Fruit fly (Drosophila melanogaster) whole organism, embryonic: ENCODE results near the gene Aprt.

Experiments used
- Blimp-1 ChIP-seq: fragments of 200-800 bp; sonication (Bioruptor generic); optimal IDR thresholded peaks from 3 replicates; lab custom pipeline; 2018; ENCODE audit warnings: missing biosample characterization, missing genetic modification characterization, mild to moderate bottlenecking, moderate library complexity, missing genetic modification reagents
- CG10959 ChIP-seq: fragments of 200-800 bp; sonication (Bioruptor generic); IDR thresholded peaks from 2 replicates; pipeline ENCODE4 v1.3.6; 2022; ENCODE audit warnings: missing biosample characterization, missing genetic modification characterization
- CG10979 ChIP-seq: fragments of 200-800 bp; sonication (Bioruptor generic); optimal IDR thresholded peaks from 2 replicates; lab custom pipeline; 2018; ENCODE audit warnings: missing biosample characterization, mild to moderate bottlenecking, missing genetic modification characterization, moderate library complexity
- CG11696 ChIP-seq: fragments of 200-800 bp; sonication (Bioruptor generic); IDR thresholded peaks from 2 replicates; pipeline ENCODE4 v1.3.6; 2022; ENCODE audit warnings: missing biosample characterization, missing genetic modification characterization
- CG12155 ChIP-seq: fragments of 200-800 bp; sonication (Bioruptor generic); optimal IDR thresholded peaks from 3 replicates; lab custom pipeline; 2016; ENCODE audit warnings: missing biosample characterization, missing genetic modification characterization
- CG12391 ChIP-seq: fragments of 200-800 bp; sonication (Bioruptor generic); optimal IDR thresholded peaks from 3 replicates; lab custom pipeline; 2018; ENCODE audit warnings: missing biosample characterization, mild to moderate bottlenecking, missing genetic modification characterization, moderate library complexity
- CG13296 ChIP-seq: fragments of 200-800 bp; sonication (Bioruptor generic); optimal IDR thresholded peaks from 3 replicates; lab custom pipeline; 2018; ENCODE audit warnings: missing biosample characterization, mild to moderate bottlenecking, missing genetic modification characterization
- CG14050 ChIP-seq: fragments of 200-800 bp; sonication (Bioruptor generic); IDR thresholded peaks from 3 replicates; pipeline ENCODE4 v1.3.6; 2022; ENCODE audit warnings: missing biosample characterization, missing genetic modification characterization
- CG16863 ChIP-seq: fragments of 200-800 bp; sonication (Bioruptor generic); optimal IDR thresholded peaks from 3 replicates; lab custom pipeline; 2016; ENCODE audit warnings: missing biosample characterization, missing genetic modification characterization
- CG17912 ChIP-seq: fragments of 200-800 bp; sonication (Bioruptor generic); optimal IDR thresholded peaks from 2 replicates; lab custom pipeline; 2018; ENCODE audit warnings: missing biosample characterization, mild to moderate bottlenecking, missing genetic modification characterization
- CG18262 ChIP-seq: fragments of 200-800 bp; optimal IDR thresholded peaks from 3 replicates; lab custom pipeline; 2019; ENCODE audit warnings: missing biosample characterization, mild to moderate bottlenecking, missing genetic modification characterization, moderate library complexity
- CG18619 ChIP-seq: fragments of 200-800 bp; sonication (Bioruptor generic); optimal IDR thresholded peaks from 3 replicates; lab custom pipeline; 2017; ENCODE audit warnings: missing biosample characterization, mild to moderate bottlenecking, missing genetic modification characterization
- CG2202 ChIP-seq: fragments of 200-800 bp; sonication (Bioruptor generic); optimal IDR thresholded peaks from 2 replicates; lab custom pipeline; 2018; ENCODE audit warnings: missing biosample characterization, mild to moderate bottlenecking, missing genetic modification characterization
- CG2889 ChIP-seq: fragments of 200-800 bp; sonication (Bioruptor generic); IDR thresholded peaks from 3 replicates; pipeline ENCODE4 v1.3.6; 2022; ENCODE audit warnings: missing biosample characterization, missing genetic modification characterization
- CG3281 ChIP-seq: fragments of 200-800 bp; sonication (Bioruptor generic); optimal IDR thresholded peaks from 3 replicates; lab custom pipeline; 2017; ENCODE audit warnings: missing biosample characterization, mild to moderate bottlenecking, missing genetic modification characterization
- CG33213 ChIP-seq: fragments of 200-800 bp; sonication (Bioruptor generic); optimal IDR thresholded peaks from 3 replicates; lab custom pipeline; 2016; ENCODE audit warnings: missing biosample characterization, missing genetic modification characterization
- CG5245 ChIP-seq: fragments of 200-800 bp; sonication (Bioruptor generic); optimal IDR thresholded peaks from 3 replicates; lab custom pipeline; 2016; ENCODE audit warnings: missing biosample characterization, missing genetic modification characterization
- CG6689 ChIP-seq: fragments of 200-800 bp; sonication (Bioruptor generic); IDR thresholded peaks from 2 replicates; pipeline ENCODE4 v1.3.6; 2022; ENCODE audit warnings: missing biosample characterization, missing genetic modification characterization
- CG8290 ChIP-seq, 3 experiments: fragments of 200-800 bp; sonication (Bioruptor generic); optimal IDR thresholded peaks; 2 replicates each; lab custom pipeline; 2016 to 2019; ENCODE audit warnings: missing biosample characterization in 3 of 3, missing genetic modification characterization in 3 of 3, mild to moderate bottlenecking in 2 of 3, moderate library complexity in 1 of 3
- CG8478 ChIP-seq: fragments of >200 bp; optimal IDR thresholded peaks from 2 replicates; lab custom pipeline; 2018
- CoRest ChIP-seq: fragments of 200-800 bp; sonication (Bioruptor generic); optimal IDR thresholded peaks from 3 replicates; lab custom pipeline; 2018; ENCODE audit warnings: missing biosample characterization, mild to moderate bottlenecking, missing genetic modification characterization, moderate library complexity
- D ChIP-seq, 2 experiments: fragments of 200-800 bp in 1 of 2; fragments of >200 bp in 1 of 2; sonication (Bioruptor generic) in 1 of 2; optimal IDR thresholded peaks; 2 replicates in 1 of 2; 3 replicates in 1 of 2; lab custom pipeline; 2017; ENCODE audit warnings: mild to moderate bottlenecking in 1 of 2, missing biosample characterization in 1 of 2, missing genetic modification characterization in 1 of 2, missing genetic modification reagents in 1 of 2
- Fer1 ChIP-seq: fragments of 200-800 bp; sonication (Bioruptor generic); optimal IDR thresholded peaks from 2 replicates; lab custom pipeline; 2017; ENCODE audit warnings: missing biosample characterization, mild to moderate bottlenecking, missing genetic modification characterization
- NK7.1 ChIP-seq: fragments of 200-800 bp; sonication (Bioruptor generic); optimal IDR thresholded peaks from 3 replicates; lab custom pipeline; 2016; ENCODE audit warnings: missing biosample characterization, missing genetic modification characterization
- Neu2 ChIP-seq: fragments of 200-800 bp; sonication (Bioruptor generic); optimal IDR thresholded peaks from 3 replicates; lab custom pipeline; 2016; ENCODE audit warnings: missing biosample characterization, missing genetic modification characterization, borderline replicate concordance
- Opbp ChIP-seq: fragments of 200-800 bp; sonication (Bioruptor generic); IDR thresholded peaks from 3 replicates; pipeline ENCODE4 v1.3.6; 2022; ENCODE audit warnings: missing biosample characterization, missing genetic modification characterization; ENCODE audit not compliant: partially characterized antibody
- Rfx ChIP-seq: fragments of 200-800 bp; sonication (Bioruptor generic); IDR thresholded peaks from 2 replicates; pipeline ENCODE4 v1.3.6; 2022; ENCODE audit warnings: missing biosample characterization, missing genetic modification characterization
- Xbp1 ChIP-seq: fragments of 200-800 bp; sonication (Bioruptor generic); optimal IDR thresholded peaks from 3 replicates; lab custom pipeline; 2016; ENCODE audit warnings: missing biosample characterization, mild to moderate bottlenecking, missing genetic modification characterization
- Xrp1 ChIP-seq: fragments of 200-800 bp; sonication (Bioruptor generic); IDR thresholded peaks from 2 replicates; pipeline ENCODE4 v1.3.6; 2022; ENCODE audit warnings: missing biosample characterization, missing genetic modification characterization
- br ChIP-seq: fragments of >200 bp; optimal IDR thresholded peaks from 2 replicates; lab custom pipeline; 2017
- cad ChIP-seq: fragments of >200 bp; optimal IDR thresholded peaks from 2 replicates; lab custom pipeline; 2017; ENCODE audit warnings: missing biosample characterization, missing genetic modification characterization
- crc ChIP-seq: fragments of 200-800 bp; sonication (Bioruptor generic); optimal IDR thresholded peaks from 2 replicates; lab custom pipeline; 2016; ENCODE audit warnings: missing biosample characterization, missing genetic modification characterization
- cwo ChIP-seq: fragments of 200-800 bp; sonication (Bioruptor generic); optimal IDR thresholded peaks from 3 replicates; lab custom pipeline; 2017; ENCODE audit warnings: missing biosample characterization, missing genetic modification characterization, mild to moderate bottlenecking, moderate library complexity, missing genetic modification reagents
- grau ChIP-seq: fragments of 200-800 bp; optimal IDR thresholded peaks from 3 replicates; lab custom pipeline; 2019; ENCODE audit warnings: missing biosample characterization, mild to moderate bottlenecking, missing genetic modification characterization, moderate library complexity
- gt ChIP-seq: fragments of 200-800 bp; sonication (Bioruptor generic); IDR thresholded peaks from 2 replicates; pipeline ENCODE4 v1.3.6; 2022; ENCODE audit warnings: missing biosample characterization, missing genetic modification characterization
- kah ChIP-seq: fragments of 200-800 bp; sonication (Bioruptor generic); optimal IDR thresholded peaks from 2 replicates; lab custom pipeline; 2018; ENCODE audit warnings: missing biosample characterization, mild to moderate bottlenecking, missing genetic modification characterization
- maf-S ChIP-seq: fragments of 200-800 bp; sonication (Bioruptor generic); optimal IDR thresholded peaks from 2 replicates; lab custom pipeline; 2016; ENCODE audit warnings: missing biosample characterization, missing genetic modification characterization
- mld ChIP-seq: fragments of 200-800 bp; sonication (Bioruptor generic); IDR thresholded peaks from 3 replicates; pipeline ENCODE4 v1.3.6; 2022; ENCODE audit warnings: missing biosample characterization, missing genetic modification characterization; ENCODE audit not compliant: partially characterized antibody
- nmo ChIP-seq: fragments of 200-800 bp; sonication (Bioruptor generic); optimal IDR thresholded peaks from 2 replicates; lab custom pipeline; 2018; ENCODE audit warnings: missing biosample characterization, mild to moderate bottlenecking, missing genetic modification characterization, moderate library complexity
- odd ChIP-seq: fragments of 200-800 bp; sonication (Bioruptor generic); optimal IDR thresholded peaks from 2 replicates; lab custom pipeline; 2017; ENCODE audit warnings: missing biosample characterization, mild to moderate bottlenecking, missing genetic modification characterization
- pan ChIP-seq, 4 experiments: fragments of >200 bp in 3 of 4; fragments of 200-800 bp in 1 of 4; sonication (Bioruptor generic) in 1 of 4; optimal IDR thresholded peaks in 3 of 4; IDR thresholded peaks in 1 of 4; 2 replicates each; pipeline versions ENCODE4 v1.3.6 to Lab custom; 2017 to 2022; ENCODE audit warnings: missing biosample characterization in 2 of 4, missing genetic modification characterization in 2 of 4, mixed read lengths in 1 of 4
- pho ChIP-seq: fragments of 200-800 bp; sonication (Bioruptor generic); optimal IDR thresholded peaks from 2 replicates; lab custom pipeline; 2016; ENCODE audit warnings: missing biosample characterization, missing genetic modification characterization
- ro ChIP-seq: fragments of 200-800 bp; sonication (Bioruptor generic); IDR thresholded peaks from 2 replicates; pipeline ENCODE4 v1.3.6; 2022; ENCODE audit warnings: missing biosample characterization, missing genetic modification characterization
- trh ChIP-seq: fragments of 200-800 bp; sonication (Bioruptor generic); optimal IDR thresholded peaks from 2 replicates; lab custom pipeline; 2016; ENCODE audit warnings: missing biosample characterization, missing genetic modification characterization
- unc-4 ChIP-seq: fragments of 200-800 bp; sonication (Bioruptor generic); IDR thresholded peaks from 2 replicates; pipeline ENCODE4 v1.3.6; 2022; ENCODE audit warnings: missing biosample characterization, missing genetic modification characterization; ENCODE audit not compliant: partially characterized antibody
- wor ChIP-seq: fragments of 200-800 bp; sonication (Bioruptor generic); IDR thresholded peaks from 2 replicates; pipeline ENCODE4 v1.3.6; 2022; ENCODE audit warnings: missing biosample characterization, missing genetic modification characterization

The Aprt gene

dm6 chr3L:1890941-1891340, 6.1 kb upstream of the Aprt start (continued):
- no peak for TF ChIP-seq CG11696 (GFP tag; lab: Robert Waterston, UW)
- no peak for TF ChIP-seq pan (optimal IDR thresholded peaks at IDR 0.05; lab: Kevin White, UChicago)
- no peak for TF ChIP-seq pan (GFP tag; optimal IDR thresholded peaks at IDR 0.05 in 1 of 2, IDR thresholded peaks at IDR 0.05 in 1 of 2)
- no peak for TF ChIP-seq gt (GFP tag; lab: Robert Waterston, UW)
- TF ChIP-seq CG17912 (GFP tag; lab: Kevin White, UChicago), result no peak
- TF ChIP-seq crc (GFP tag; lab: Kevin White, UChicago), result no peak
- TF ChIP-seq CG12155 (GFP tag; lab: Kevin White, UChicago), result peak; percentile 83
- TF ChIP-seq CG6689 (GFP tag; lab: Robert Waterston, UW), result no peak
- no peak for TF ChIP-seq Fer1 (GFP tag; lab: Kevin White, UChicago)
- no peak for TF ChIP-seq CG8290 (GFP tag; optimal IDR thresholded peaks at IDR 0.05; lab: Kevin White, UChicago)
- TF ChIP-seq CG8290 (tag; optimal IDR thresholded peaks at IDR 0.05; lab: Kevin White, UChicago), result no peak
- peak; percentile 21; the same call in 1 of the 3 replicates for TF ChIP-seq Opbp (GFP tag; lab: Robert Waterston, UW)
- no peak for TF ChIP-seq odd (GFP tag; lab: Kevin White, UChicago)

dm6 chr3L:1887929-1888529, 3.2 kb upstream of the Aprt start:
- TF ChIP-seq unc-4 (GFP tag; lab: Robert Waterston, UW), result no peak
- TF ChIP-seq grau (tag; lab: Kevin White, UChicago), result no peak
- TF ChIP-seq NK7.1 (GFP tag; lab: Kevin White, UChicago), result no peak
- TF ChIP-seq CG14050, result no peak
- no peak for TF ChIP-seq CG5245 (GFP tag; lab: Kevin White, UChicago)
- TF ChIP-seq Blimp-1, result peak; percentile 22
- no peak for TF ChIP-seq cad (GFP tag; lab: Kevin White, UChicago)

dm6 chr3L:1886125-1886544, 1.3 kb upstream of the Aprt start:
- TF ChIP-seq CG10979 (tag; lab: Kevin White, UChicago) (peak; percentile 91), CG12391 (tag; lab: Kevin White, UChicago) (peak; percentile 84), CG13296 (peak; percentile 49), trh (GFP tag; lab: Kevin White, UChicago) (peak; percentile 74), cwo (peak; percentile 41), wor (peak; percentile 80), CG10959 (GFP tag; lab: Robert Waterston, UW) (peak; percentile 95), Rfx (GFP tag; lab: Robert Waterston, UW) (peak; percentile 51; the same call in 1 of the 2 replicates), CoRest (tag; lab: Kevin White, UChicago) (peak; percentile 79), nmo (GFP tag; lab: Kevin White, UChicago) (peak; percentile 89), D (optimal IDR thresholded peaks at IDR 0.05; lab: Kevin White, UChicago) (no peak), D (GFP tag; optimal IDR thresholded peaks at IDR 0.05; lab: Kevin White, UChicago) (peak; percentile 84), Xrp1 (GFP tag; lab: Robert Waterston, UW) (peak; percentile 93), CG2202 (tag; lab: Kevin White, UChicago) (peak; percentile 71), CG18619 (peak; percentile 46), CG18262 (peak; percentile 83), br (lab: Kevin White, UChicago) (no peak), maf-S (peak; percentile 41), CG16863 (GFP tag; lab: Kevin White, UChicago) (peak; percentile 89), pho (GFP tag; lab: Kevin White, UChicago) (peak; percentile 40), Xbp1 (peak; percentile 89), kah (GFP tag; lab: Kevin White, UChicago) (peak; percentile 78), Neu2 (GFP tag; lab: Kevin White, UChicago) (peak; percentile 65), Fer1 (GFP tag; lab: Kevin White, UChicago) (peak; percentile 63), CG2889 (peak; percentile 67; the same call in 2 of the 3 replicates), CG3281 (GFP tag; lab: Kevin White, UChicago) (peak; percentile 12), ro (peak; percentile 37; the same call in 1 of the 2 replicates), CG8478 (lab: Kevin White, UChicago) (no peak), CG33213 (GFP tag; lab: Kevin White, UChicago) (peak; percentile 78), mld (no peak)
